Fruit fly (Drosophila melanogaster): ENCODE results near the gene CG9426.

dm6 chr2L:13191052-13191678 lies 28.6 kb downstream of the CG9426 start:
- TF ChIP-seq CG10348 (GFP tag; IDR thresholded peaks at IDR 0.05) (no peak), EcR (GFP tag; optimal IDR thresholded peaks at IDR 0.05) (no peak)
